Fruit fly (Drosophila melanogaster): Measurements from ENCODE around the gene Ack.
A peak's percentile ranks its signal among the peaks of the same experiment; 100 is the strongest.

- TF ChIP-seq CG16779 (tag; optimal IDR thresholded peaks at IDR 0.05) (no peak), CG32006 (GFP tag; optimal IDR thresholded peaks at IDR 0.05) (no peak), Blimp-1 (GFP tag; optimal IDR thresholded peaks at IDR 0.05) (no peak), Sox102F (GFP tag; optimal IDR thresholded peaks at IDR 0.05) (no peak), CG10631 (GFP tag; optimal IDR thresholded peaks at IDR 0.05) (no peak), Ets96B (tag; optimal IDR thresholded peaks at IDR 0.05) (no peak), Lpt (GFP tag; optimal IDR thresholded peaks at IDR 0.05) (no peak), ss (GFP tag; optimal IDR thresholded peaks at IDR 0.05) (no peak), CG8632 (GFP tag; optimal IDR thresholded peaks at IDR 0.05) (no peak), CG8119 (GFP tag; IDR thresholded peaks at IDR 0.05) (peak; percentile 29; the same call in 1 of the 3 replicates), Eip78C (GFP tag) (no peak), Hr39 (GFP tag; optimal IDR thresholded peaks at IDR 0.05) (no peak), CG6808 (GFP tag; optimal IDR thresholded peaks at IDR 0.05) (no peak)
Measured at dm6 chr3L:4059293-4059820, 48.6 kb upstream of the Ack start, which contains the start of gene Ugt305A1.
